Fruit fly (Drosophila melanogaster) whole organism, wandering third instar larva: ENCODE data around the gene PCID2.
A peak's percentile ranks its signal among the peaks of the same experiment; 100 is the strongest.
"Not testable (repeated sequence)": the region's sequence is repeated elsewhere in the genome, so short reads cannot be mapped to it uniquely, and the experiment has no call there.

Experiments used
- Abd-B ChIP-seq: fragments of >200 bp; optimal IDR thresholded peaks from 2 replicates; lab custom pipeline; 2017; ENCODE audit warnings: missing biosample characterization, missing genetic modification characterization
- CG32264 ChIP-seq: fragments of 200-800 bp; sonication (Bioruptor generic); optimal IDR thresholded peaks from 2 replicates; lab custom pipeline; 2016; ENCODE audit warnings: missing biosample characterization, missing genetic modification characterization
- CG9705 ChIP-seq: fragments of 200-800 bp; sonication (Bioruptor generic); optimal IDR thresholded peaks from 2 replicates; lab custom pipeline; 2018; ENCODE audit warnings: missing biosample characterization, mild to moderate bottlenecking, missing genetic modification characterization
- CrebA ChIP-seq: fragments of 200-800 bp; sonication (Bioruptor generic); optimal IDR thresholded peaks from 2 replicates; lab custom pipeline; 2016; ENCODE audit warnings: missing biosample characterization, mild to moderate bottlenecking, missing genetic modification characterization, borderline replicate concordance
- Dif ChIP-seq: fragments of 200-275, 200-300 bp; sonication (Bioruptor generic); optimal IDR thresholded peaks from 2 replicates; lab custom pipeline; 2018; ENCODE audit warnings: missing biosample characterization, missing genetic modification characterization; ENCODE audit not compliant: partially characterized antibody
- GATAd ChIP-seq: sonication (Bioruptor generic); optimal IDR thresholded peaks from 2 replicates; lab custom pipeline; 2016; ENCODE audit warnings: missing biosample characterization, missing genetic modification characterization
- HLH106 ChIP-seq: fragments of 200-800 bp; optimal IDR thresholded peaks from 3 replicates; lab custom pipeline; 2019; ENCODE audit warnings: missing biosample characterization, mild to moderate bottlenecking, missing genetic modification characterization, moderate library complexity
- Hnf4 ChIP-seq: fragments of 200-800 bp; sonication (Bioruptor generic); optimal IDR thresholded peaks from 2 replicates; lab custom pipeline; 2016; ENCODE audit warnings: missing biosample characterization, mild to moderate bottlenecking, missing genetic modification characterization
- Hr83 ChIP-seq: fragments of 200-300 bp; sonication (Bioruptor generic); optimal IDR thresholded peaks from 2 replicates; lab custom pipeline; 2016; ENCODE audit warnings: missing biosample characterization, mild to moderate bottlenecking, missing genetic modification characterization, moderate library complexity; ENCODE audit not compliant: poor library complexity, severe bottlenecking
- Jra ChIP-seq: sonication (Bioruptor generic); optimal IDR thresholded peaks from 2 replicates; lab custom pipeline; 2016; ENCODE audit warnings: missing biosample characterization, missing genetic modification characterization
- Mio ChIP-seq: sonication (Bioruptor generic); optimal IDR thresholded peaks from 2 replicates; lab custom pipeline; 2016; ENCODE audit warnings: missing biosample characterization, missing genetic modification characterization
- Myc ChIP-seq: fragments of >200 bp; optimal IDR thresholded peaks from 2 replicates; lab custom pipeline; 2017
- N ChIP-seq: fragments of >200 bp; optimal IDR thresholded peaks from 2 replicates; lab custom pipeline; 2018; ENCODE audit warnings: missing biosample characterization, missing external identifiers, missing genetic modification characterization
- OdsH ChIP-seq: fragments of 200-800 bp; sonication (Bioruptor generic); optimal IDR thresholded peaks from 2 replicates; lab custom pipeline; 2016; ENCODE audit warnings: missing biosample characterization, mild to moderate bottlenecking, missing genetic modification characterization
- Rel ChIP-seq, 2 experiments: fragments of 200-800 bp; sonication (Bioruptor generic) in 1 of 2; optimal IDR thresholded peaks; 2 replicates in 1 of 2; 3 replicates in 1 of 2; lab custom pipeline; 2016 to 2019; ENCODE audit warnings: mild to moderate bottlenecking in 2 of 2, missing biosample characterization in 2 of 2, missing genetic modification characterization in 2 of 2, moderate library complexity in 1 of 2
- Sp1 ChIP-seq: fragments of 200-800 bp; sonication (Bioruptor generic); optimal IDR thresholded peaks from 3 replicates; lab custom pipeline; 2019; ENCODE audit warnings: missing biosample characterization, mild to moderate bottlenecking, missing genetic modification characterization, moderate library complexity
- Vsx2 ChIP-seq: fragments of 200-300, 225-300 bp; sonication (Bioruptor generic); optimal IDR thresholded peaks from 2 replicates; lab custom pipeline; 2018; ENCODE audit warnings: missing biosample characterization, missing genetic modification characterization; ENCODE audit not compliant: partially characterized antibody
- br ChIP-seq: fragments of 200-800 bp; sonication (Bioruptor generic); optimal IDR thresholded peaks from 2 replicates; lab custom pipeline; 2016; ENCODE audit warnings: missing biosample characterization, missing genetic modification characterization
- brk ChIP-seq: fragments of 200-800 bp; sonication (Bioruptor generic); optimal IDR thresholded peaks from 2 replicates; lab custom pipeline; 2016; ENCODE audit warnings: missing biosample characterization, mild to moderate bottlenecking, missing genetic modification characterization
- dl ChIP-seq, 2 experiments: fragments of 175-275, 200-275 bp in 1 of 2; fragments of 200-275 bp in 1 of 2; sonication (Bioruptor generic); optimal IDR thresholded peaks; lab custom pipeline; 2018; ENCODE audit warnings: mild to moderate bottlenecking in 2 of 2, missing biosample characterization in 2 of 2, missing genetic modification characterization in 2 of 2, moderate library complexity in 2 of 2; ENCODE audit not compliant: partially characterized antibody in 2 of 2, insufficient read depth in 1 of 2
- dmrt93B ChIP-seq: fragments of 200-800 bp; sonication (Bioruptor generic); optimal IDR thresholded peaks from 2 replicates; lab custom pipeline; 2018; ENCODE audit warnings: missing biosample characterization, mild to moderate bottlenecking, missing genetic modification characterization
- dsf ChIP-seq: sonication (Bioruptor generic); optimal IDR thresholded peaks from 2 replicates; lab custom pipeline; 2016; ENCODE audit warnings: missing biosample characterization, missing genetic modification characterization, borderline replicate concordance
- ey ChIP-seq: fragments of 200-800 bp; sonication (Bioruptor generic); optimal IDR thresholded peaks from 2 replicates; lab custom pipeline; 2016; ENCODE audit warnings: missing biosample characterization, missing genetic modification characterization
- foxo ChIP-seq, 2 experiments: fragments of 200-800 bp; sonication (Bioruptor generic); optimal IDR thresholded peaks; 2 replicates in 1 of 2; 3 replicates in 1 of 2; lab custom pipeline; 2016 to 2017; ENCODE audit warnings: missing biosample characterization in 2 of 2, missing genetic modification characterization in 2 of 2
- fru ChIP-seq: fragments of 200-800 bp; sonication (Bioruptor generic); optimal IDR thresholded peaks from 3 replicates; lab custom pipeline; 2016; ENCODE audit warnings: missing biosample characterization, mild to moderate bottlenecking, missing genetic modification characterization
- h ChIP-seq: fragments of 200-800 bp; sonication (Bioruptor generic); optimal IDR thresholded peaks from 3 replicates; lab custom pipeline; 2016; ENCODE audit warnings: missing biosample characterization, mild to moderate bottlenecking, missing genetic modification characterization
- lola ChIP-seq: fragments of >200 bp; optimal IDR thresholded peaks from 2 replicates; lab custom pipeline; 2017; ENCODE audit warnings: missing biosample characterization, missing genetic modification characterization
- psq ChIP-seq: fragments of 200-800 bp; sonication (Bioruptor generic); optimal IDR thresholded peaks from 3 replicates; lab custom pipeline; 2017; ENCODE audit warnings: missing biosample characterization, mild to moderate bottlenecking, missing genetic modification characterization, moderate library complexity
- rgr ChIP-seq: fragments of 200-800 bp; sonication (Bioruptor generic); optimal IDR thresholded peaks from 3 replicates; lab custom pipeline; 2016; ENCODE audit warnings: missing biosample characterization, mild to moderate bottlenecking, missing genetic modification characterization
- sv ChIP-seq: fragments of 200-800 bp; sonication (Bioruptor generic); optimal IDR thresholded peaks from 3 replicates; lab custom pipeline; 2016; ENCODE audit warnings: missing biosample characterization, missing genetic modification characterization
- tai ChIP-seq: sonication (Bioruptor generic); optimal IDR thresholded peaks from 2 replicates; lab custom pipeline; 2016; ENCODE audit warnings: missing biosample characterization, missing genetic modification characterization

PCID2 gene

dm6 chr3L:11587720-11588580 is 38.3 kb upstream of the PCID2 start, which contains the start of gene rt (continued):
- TF ChIP-seq Mio (no peak), dsf (GFP tag; lab: Kevin White, UChicago) (no peak), Dif (no peak), fru (peak; percentile 74), Hr83 (GFP tag; lab: Kevin White, UChicago) (no peak), foxo (GFP tag; optimal IDR thresholded peaks at IDR 0.05; lab: Kevin White, UChicago) (peak in 1 of 2 experiments; percentile 76), CG32264 (GFP tag; lab: Kevin White, UChicago) (no peak), CG9705 (peak; percentile 62), br (GFP tag; lab: Kevin White, UChicago) (peak; percentile 68), rgr (peak; percentile 68)

- TF ChIP-seq Abd-B, result no peak
- TF ChIP-seq Hnf4 (GFP tag; lab: Kevin White, UChicago), result no peak
- no peak for TF ChIP-seq CrebA
- no peak for TF ChIP-seq dmrt93B (GFP tag; lab: Kevin White, UChicago)
- no peak for TF ChIP-seq br (GFP tag; lab: Kevin White, UChicago)
- no peak for TF ChIP-seq h
- TF ChIP-seq Sp1 (GFP tag; lab: Kevin White, UChicago), result no peak
Measured at dm6 chr3L:11588594-11588993, 37.6 kb upstream of the PCID2 start.

dm6 chr3L:11589395-11589794 is 36.8 kb upstream of the PCID2 start, which contains the start of gene CG7377:
TSS of gene CG7377 (plus strand) at chr3L:11589695.
- TF ChIP-seq GATAd (GFP tag; lab: Kevin White, UChicago); OdsH (GFP tag; lab: Kevin White, UChicago); lola: not testable (repeated sequence)

dm6 chr3L:11591131-11591530 is 35.1 kb upstream of the PCID2 start, which contains the start of gene CG33268:
TSS of gene CG33268 (minus strand) at chr3L:11591231.
- no peak for TF ChIP-seq Dif
- no peak for TF ChIP-seq brk
- no peak for TF ChIP-seq Vsx2 (GFP tag; lab: Kevin White, UChicago)
- no peak for TF ChIP-seq Abd-B
- TF ChIP-seq Jra (GFP tag; lab: Kevin White, UChicago), result no peak

dm6 chr3L:11591803-11592202 is 34.4 kb upstream of the PCID2 start:
- TF ChIP-seq CG9705, result no peak
- TF ChIP-seq GATAd (GFP tag; lab: Kevin White, UChicago), result no peak
- no peak for TF ChIP-seq sv (GFP tag; lab: Kevin White, UChicago)
- no peak for TF ChIP-seq br (GFP tag; lab: Kevin White, UChicago)
- no peak for TF ChIP-seq dl (GFP tag; optimal IDR thresholded peaks at IDR 0.05; lab: Kevin White, UChicago; ENCODE audit: insufficient read depth in 1 of 2, partially characterized antibody in 2 of 2)
- no peak for TF ChIP-seq N
- TF ChIP-seq fru, result no peak
- no peak for TF ChIP-seq h
- TF ChIP-seq Hr83 (GFP tag; lab: Kevin White, UChicago), result no peak
- no peak for TF ChIP-seq HLH106 (tag; lab: Kevin White, UChicago)
- TF ChIP-seq OdsH (GFP tag; lab: Kevin White, UChicago), result no peak
- TF ChIP-seq Sp1 (GFP tag; lab: Kevin White, UChicago), result no peak
- no peak for TF ChIP-seq Myc
- TF ChIP-seq rgr, result no peak
- no peak for TF ChIP-seq Rel (GFP tag; optimal IDR thresholded peaks at IDR 0.05; lab: Kevin White, UChicago)
- TF ChIP-seq Rel (tag; optimal IDR thresholded peaks at IDR 0.05; lab: Kevin White, UChicago), result no peak
- TF ChIP-seq tai (GFP tag; lab: Kevin White, UChicago), result no peak
- no peak for TF ChIP-seq ey (GFP tag; lab: Kevin White, UChicago)
- TF ChIP-seq CrebA, result no peak
- no peak for TF ChIP-seq Mio
- no peak for TF ChIP-seq psq (GFP tag; lab: Kevin White, UChicago)
- TF ChIP-seq, all 38 proteins: peak for 0
